Worm (Caenorhabditis elegans) whole organism, L1 larva: ENCODE results near the gene pho-10.

Experiments used
- hpl-2 ChIP-seq: fragments of 150-350 bp; optimal IDR thresholded peaks from 2 replicates; lab custom pipeline; 2014; ENCODE audit warnings: missing biosample characterization, missing genetic modification reagents, missing genetic modification characterization
- lin-13 ChIP-seq: fragments of 150-350 bp; optimal IDR thresholded peaks from 2 replicates; lab custom pipeline; 2014; ENCODE audit warnings: missing biosample characterization, missing genetic modification reagents, missing genetic modification characterization
- mdl-1 ChIP-seq, 2 experiments: fragments of 150-350 bp; optimal IDR thresholded peaks; 2 replicates each; lab custom pipeline; 2014 to 2017; ENCODE audit warnings: missing biosample characterization in 2 of 2, missing genetic modification characterization in 2 of 2, inconsistent platforms in 1 of 2
- nhr-28 ChIP-seq: fragments of 150-350 bp; optimal IDR thresholded peaks from 2 replicates; lab custom pipeline; 2014; ENCODE audit warnings: missing biosample characterization, missing genetic modification characterization
- nhr-90 ChIP-seq: sonication (generic microtip); optimal IDR thresholded peaks from 2 replicates; lab custom pipeline; 2016; ENCODE audit warnings: mild to moderate bottlenecking, missing genetic modification characterization, missing compliant biosample characterization; ENCODE audit not compliant: poor library complexity
- pax-3 ChIP-seq: fragments of 200-800 bp; sonication (Bioruptor generic); optimal IDR thresholded peaks from 2 replicates; lab custom pipeline; 2018; ENCODE audit warnings: mild to moderate bottlenecking, missing genetic modification characterization, moderate library complexity, missing compliant biosample characterization
- skn-1 ChIP-seq: fragments of 150-350 bp; optimal IDR thresholded peaks from 2 replicates; lab custom pipeline; 2014; ENCODE audit warnings: missing biosample characterization, missing genetic modification characterization

ce11 chrII:9935664-9936063 is 15.3 kb upstream of the pho-10 start:
- TF ChIP-seq mdl-1 (tag; optimal IDR thresholded peaks at IDR 0.05; lab: Kevin White, UChicago) (no peak), lin-13 (GFP tag; lab: Kevin White, UChicago) (no peak), nhr-90 (tag; lab: Kevin White, UChicago) (no peak), nhr-28 (tag; lab: Kevin White, UChicago) (no peak), hpl-2 (GFP tag; lab: Kevin White, UChicago) (no peak), skn-1 (tag; lab: Kevin White, UChicago) (no peak), pax-3 (tag; lab: Kevin White, UChicago) (no peak)
